Worm (Caenorhabditis elegans): Measurements from ENCODE around the gene twk-45.

Gene twk-45

DNA sequence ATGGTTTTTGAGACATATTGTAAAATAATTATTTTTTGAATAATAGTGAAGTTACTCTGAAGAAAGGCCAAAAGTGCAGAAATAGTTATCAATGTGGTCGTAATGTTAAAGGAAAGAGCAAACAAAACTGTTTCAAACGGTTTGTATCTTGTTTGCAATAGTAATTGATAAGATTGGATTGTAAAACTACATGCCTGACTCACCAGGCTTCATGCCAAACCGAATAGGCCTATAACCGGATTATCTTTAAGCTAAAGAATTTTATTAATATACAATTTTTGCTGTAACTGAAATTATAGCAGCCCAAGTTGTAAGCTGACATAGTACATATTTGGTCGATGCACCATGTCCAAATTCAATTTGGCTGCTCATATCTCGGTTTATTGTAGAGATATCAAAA lies 55.1 kb downstream of the twk-45 start, which contains the start of gene Y71H2AM.14:
TSS of gene Y71H2AM.14 (minus strand) at position 101 of the 400 bp plus-strand sequence.
- TF ChIP-seq fos-1 (tag; optimal IDR thresholded peaks at IDR 0.05) (peak; percentile 51), sma-9 (GFP tag; optimal IDR thresholded peaks at IDR 0.05) (no peak), sma-9 (tag; optimal IDR thresholded peaks at IDR 0.05) (no peak)

Data from whole organism, L2 larva.